Worm (Caenorhabditis elegans): ENCODE results near the gene cyl-1.

DNA sequence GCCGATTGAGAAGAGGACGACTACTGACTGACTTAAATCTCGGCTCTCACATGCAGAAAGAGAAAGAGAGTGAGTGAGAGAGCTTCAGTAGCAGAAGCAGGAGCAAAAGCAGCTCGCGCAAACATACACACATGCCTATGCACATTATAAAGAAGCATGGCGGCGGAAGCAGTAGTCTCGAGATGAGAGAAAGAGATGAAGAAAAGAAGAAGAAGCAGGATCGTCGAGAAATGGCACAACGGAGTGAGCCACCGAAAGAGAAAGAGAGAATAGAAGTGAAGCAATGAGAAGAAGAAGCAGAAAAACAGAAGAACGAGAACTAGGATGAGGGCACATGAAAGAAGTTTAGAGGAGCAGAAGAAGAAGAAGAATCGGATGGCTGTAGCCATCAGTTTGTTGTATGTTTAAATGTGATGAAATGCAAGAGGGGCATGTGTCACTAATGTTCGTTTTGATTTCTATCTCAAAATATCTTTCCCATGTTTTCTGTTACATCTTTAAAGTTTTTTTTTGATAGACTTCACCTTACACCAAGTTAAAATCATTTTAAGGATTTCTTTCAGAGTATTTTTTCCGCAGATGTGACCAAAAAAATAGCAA lies 33.5 kb upstream of the cyl-1 start:
- TF ChIP-seq ztf-7 (tag; optimal IDR thresholded peaks at IDR 0.05) (no peak), daf-12 (tag; optimal IDR thresholded peaks at IDR 0.05) (no peak), nhr-28 (tag; optimal IDR thresholded peaks at IDR 0.05) (no peak), zfp-3 (GFP tag; conservative IDR thresholded peaks at IDR 0.05) (no peak), ceh-28 (tag; optimal IDR thresholded peaks at IDR 0.05) (no peak), pha-4 (GFP tag; IDR thresholded peaks at IDR 0.05) (no peak), pha-4 (tag; optimal IDR thresholded peaks at IDR 0.05) (no peak), vab-7 (GFP tag; IDR thresholded peaks at IDR 0.05) (peak; percentile 24; the same call in 1 of the 2 replicates), zag-1 (tag; optimal IDR thresholded peaks at IDR 0.05) (no peak), nhr-237 (tag; optimal IDR thresholded peaks at IDR 0.05) (no peak), ceh-62 (tag; optimal IDR thresholded peaks at IDR 0.05) (no peak)

Measured in whole organism, L4 larva.